Worm (Caenorhabditis elegans) whole organism, L4 larva: ENCODE results near the gene gst-15.
A peak's percentile ranks its signal among the peaks of the same experiment; 100 is the strongest.

Source experiments
- D1046.2 ChIP-seq: fragments of 200-800 bp; sonication (Bioruptor generic); IDR thresholded peaks from 2 replicates; pipeline ENCODE4 v1.3.6; 2022; ENCODE audit warnings: missing genetic modification characterization, missing compliant biosample characterization
- F44E2.7 ChIP-seq: fragments of 200-800 bp; sonication (Bioruptor generic); IDR thresholded peaks from 2 replicates; pipeline ENCODE4 v2.1.2; 2022; ENCODE audit warnings: missing genetic modification characterization, missing compliant biosample characterization
- F49E8.2 ChIP-seq: sonication (generic microtip); optimal IDR thresholded peaks from 2 replicates; lab custom pipeline; 2016; ENCODE audit warnings: missing compliant biosample characterization, mild to moderate bottlenecking, missing genetic modification characterization, borderline replicate concordance
- T26A8.4 ChIP-seq: fragments of 200-800 bp; sonication (Bioruptor generic); IDR thresholded peaks from 2 replicates; pipeline ENCODE4 v1.3.6; 2022; ENCODE audit warnings: missing genetic modification characterization, missing compliant biosample characterization
- Y105C5A.15 ChIP-seq: fragments of 200-800 bp; sonication (Bioruptor generic); IDR thresholded peaks from 2 replicates; pipeline ENCODE4 v1.3.6; 2022; ENCODE audit warnings: missing genetic modification characterization, missing compliant biosample characterization
- Y5F2A.4 ChIP-seq: fragments of 200-800 bp; sonication (Bioruptor generic); optimal IDR thresholded peaks from 2 replicates; lab custom pipeline; 2018; ENCODE audit warnings: mild to moderate bottlenecking, missing genetic modification characterization, missing compliant biosample characterization
- aly-2 ChIP-seq: sonication (generic microtip); optimal IDR thresholded peaks from 2 replicates; lab custom pipeline; 2018; ENCODE audit warnings: missing biosample characterization, missing genetic modification characterization
- ama-1 ChIP-seq: fragments of 150-350 bp; optimal IDR thresholded peaks from 2 replicates; lab custom pipeline; 2014; ENCODE audit warnings: inconsistent platforms, mixed read lengths
- arid-1 ChIP-seq: fragments of 200-800 bp; sonication (Bioruptor generic); conservative IDR thresholded peaks from 2 replicates; pipeline ENCODE4 v1.3.6; 2022; ENCODE audit warnings: missing genetic modification reagents, missing genetic modification characterization, missing compliant biosample characterization
- attf-4 ChIP-seq: sonication (generic microtip); optimal IDR thresholded peaks from 3 replicates; lab custom pipeline; 2017; ENCODE audit warnings: missing biosample characterization, missing genetic modification characterization
- ceh-20 ChIP-seq: fragments of 200-800 bp; sonication (Bioruptor generic); IDR thresholded peaks from 2 replicates; pipeline ENCODE4 v1.3.6; 2022; ENCODE audit warnings: missing genetic modification reagents, missing genetic modification characterization, missing compliant biosample characterization
- ceh-28 ChIP-seq: fragments of 150-350 bp; optimal IDR thresholded peaks from 2 replicates; lab custom pipeline; 2014; ENCODE audit warnings: missing biosample characterization, missing genetic modification reagents, missing genetic modification characterization
- ceh-44 ChIP-seq: fragments of 200-800 bp; sonication (Bioruptor generic); IDR thresholded peaks from 2 replicates; pipeline ENCODE4 v1.3.6; 2022; ENCODE audit warnings: missing genetic modification reagents, missing genetic modification characterization, missing compliant biosample characterization
- ceh-82 ChIP-seq: sonication (generic microtip); optimal IDR thresholded peaks from 2 replicates; lab custom pipeline; 2017; ENCODE audit warnings: missing biosample characterization, missing genetic modification characterization
- cey-2 ChIP-seq: sonication (generic microtip); optimal IDR thresholded peaks from 3 replicates; lab custom pipeline; 2017; ENCODE audit warnings: missing genetic modification characterization, mild to moderate bottlenecking, missing compliant biosample characterization, antibody characterized with exemption, borderline replicate concordance; ENCODE audit not compliant: insufficient read depth
- daf-12 ChIP-seq: fragments of 150-350 bp; optimal IDR thresholded peaks from 2 replicates; lab custom pipeline; 2014; ENCODE audit warnings: missing biosample characterization, missing genetic modification reagents, missing genetic modification characterization
- daf-16 ChIP-seq, 3 experiments: sonication (generic microtip); optimal IDR thresholded peaks; 2 replicates each; lab custom pipeline; 2016 to 2017; ENCODE audit warnings: missing genetic modification characterization in 3 of 3, missing genetic modification reagents in 3 of 3, mild to moderate bottlenecking in 2 of 3, missing compliant biosample characterization in 2 of 3, missing biosample characterization in 1 of 3, moderate library complexity in 1 of 3
- dmd-8 ChIP-seq: fragments of 200-800 bp; sonication (Bioruptor generic); IDR thresholded peaks from 2 replicates; pipeline ENCODE4 v1.3.6; 2022; ENCODE audit warnings: missing genetic modification characterization, missing compliant biosample characterization
- dpl-1 ChIP-seq: fragments of 150-350 bp; optimal IDR thresholded peaks from 2 replicates; lab custom pipeline; 2014; ENCODE audit warnings: missing biosample characterization, missing genetic modification reagents, missing genetic modification characterization
- dve-1 ChIP-seq: sonication (generic microtip); optimal IDR thresholded peaks from 2 replicates; lab custom pipeline; 2017; ENCODE audit warnings: antibody characterized with exemption, mild to moderate bottlenecking, missing genetic modification characterization, missing compliant biosample characterization; ENCODE audit not compliant: insufficient read depth
- egl-43 ChIP-seq: fragments of 200-800 bp; sonication (Bioruptor generic); IDR thresholded peaks from 2 replicates; pipeline ENCODE4 v1.3.6; 2022; ENCODE audit warnings: missing genetic modification reagents, missing genetic modification characterization, missing compliant biosample characterization
- fkh-10 ChIP-seq: fragments of 150-350 bp; optimal IDR thresholded peaks from 2 replicates; lab custom pipeline; 2014; ENCODE audit warnings: missing biosample characterization, missing genetic modification reagents, missing genetic modification characterization
- gei-8 ChIP-seq: fragments of 200-800 bp; sonication (Bioruptor generic); optimal IDR thresholded peaks from 2 replicates; lab custom pipeline; 2018; ENCODE audit warnings: mild to moderate bottlenecking, missing genetic modification characterization, missing compliant biosample characterization
- hlh-30 ChIP-seq: sonication (generic microtip); optimal IDR thresholded peaks from 2 replicates; lab custom pipeline; 2017; ENCODE audit warnings: antibody characterized with exemption, mild to moderate bottlenecking, missing genetic modification characterization, missing compliant biosample characterization; ENCODE audit not compliant: insufficient read depth
- jun-1 ChIP-seq: fragments of 150-350 bp; optimal IDR thresholded peaks from 2 replicates; lab custom pipeline; 2014; ENCODE audit warnings: missing biosample characterization, missing genetic modification reagents, missing genetic modification characterization
- lin-15B ChIP-seq: fragments of 150-350 bp; sonication (generic microtip); optimal IDR thresholded peaks from 3 replicates; lab custom pipeline; 2014; ENCODE audit warnings: missing biosample characterization, missing genetic modification characterization
- lin-29 ChIP-seq: fragments of 200-800 bp; sonication (Bioruptor generic); IDR thresholded peaks from 2 replicates; pipeline ENCODE4 v1.3.6; 2022; ENCODE audit warnings: missing genetic modification reagents, missing genetic modification characterization, missing compliant biosample characterization
- madf-5 ChIP-seq, 2 experiments: fragments of 200-800 bp; sonication (Bioruptor generic); IDR thresholded peaks; 2 replicates each; pipeline ENCODE4 v1.3.6; 2022; ENCODE audit warnings: missing compliant biosample characterization in 2 of 2, missing genetic modification characterization in 2 of 2
- mdt-29 ChIP-seq: fragments of 200-800 bp; sonication (Bioruptor generic); IDR thresholded peaks from 2 replicates; pipeline ENCODE4 v1.3.6; 2022; ENCODE audit warnings: missing genetic modification reagents, missing genetic modification characterization, missing compliant biosample characterization
- mxl-2 ChIP-seq: fragments of 200-800 bp; sonication (Bioruptor generic); conservative IDR thresholded peaks from 2 replicates; pipeline ENCODE4 v1.3.6; 2022; ENCODE audit warnings: missing genetic modification reagents, missing genetic modification characterization, missing compliant biosample characterization
- nhr-10 ChIP-seq: fragments of 150-350 bp; optimal IDR thresholded peaks from 2 replicates; lab custom pipeline; 2014; ENCODE audit warnings: missing biosample characterization, missing genetic modification characterization
- nhr-237 ChIP-seq: sonication (generic microtip); optimal IDR thresholded peaks from 2 replicates; lab custom pipeline; 2017; ENCODE audit warnings: missing biosample characterization, missing genetic modification characterization
- nhr-28 ChIP-seq: fragments of 150-350 bp; optimal IDR thresholded peaks from 2 replicates; lab custom pipeline; 2014; ENCODE audit warnings: missing biosample characterization, missing genetic modification characterization
- nhr-41 ChIP-seq: fragments of 200-800 bp; sonication (Bioruptor generic); IDR thresholded peaks from 2 replicates; pipeline ENCODE4 v1.3.6; 2022; ENCODE audit warnings: missing genetic modification reagents, missing genetic modification characterization, missing compliant biosample characterization
- nhr-42 ChIP-seq: fragments of 200-800 bp; sonication (Bioruptor generic); IDR thresholded peaks from 2 replicates; pipeline ENCODE4 v1.3.6; 2022; ENCODE audit warnings: missing genetic modification characterization, missing compliant biosample characterization
- php-3 ChIP-seq: fragments of 200-800 bp; sonication (Bioruptor generic); IDR thresholded peaks from 2 replicates; pipeline ENCODE4 v1.3.6; 2022; ENCODE audit warnings: missing genetic modification reagents, missing genetic modification characterization, missing compliant biosample characterization
- rbr-2 ChIP-seq: sonication (generic microtip); optimal IDR thresholded peaks from 2 replicates; lab custom pipeline; 2016; ENCODE audit warnings: missing genotype, missing genetic modification characterization, missing compliant biosample characterization
- saeg-2 ChIP-seq: fragments of 200-800 bp; sonication (Bioruptor generic); IDR thresholded peaks from 2 replicates; pipeline ENCODE4 v1.3.6; 2022; ENCODE audit warnings: missing genetic modification reagents, missing genetic modification characterization, missing compliant biosample characterization
- set-16 ChIP-seq: fragments of 200-800 bp; sonication (Bioruptor generic); IDR thresholded peaks from 2 replicates; pipeline ENCODE4 v1.3.6; 2022; ENCODE audit warnings: missing genetic modification reagents, missing genetic modification characterization, missing compliant biosample characterization
- skn-1 ChIP-seq: fragments of 150-350 bp; optimal IDR thresholded peaks from 2 replicates; lab custom pipeline; 2014; ENCODE audit warnings: missing biosample characterization, missing genetic modification characterization
- spr-1 ChIP-seq: sonication (generic microtip); optimal IDR thresholded peaks from 2 replicates; lab custom pipeline; 2016; ENCODE audit warnings: mild to moderate bottlenecking, missing genetic modification characterization, missing compliant biosample characterization
- spr-3 ChIP-seq: fragments of 200-800 bp; sonication (Bioruptor generic); optimal IDR thresholded peaks from 2 replicates; lab custom pipeline; 2018; ENCODE audit warnings: mild to moderate bottlenecking, missing genetic modification characterization, missing compliant biosample characterization
- tag-97 ChIP-seq: fragments of 200-800 bp; sonication (Bioruptor generic); IDR thresholded peaks from 2 replicates; pipeline ENCODE4 v1.3.6; 2022; ENCODE audit warnings: missing genetic modification characterization, missing compliant biosample characterization
- zag-1 ChIP-seq: fragments of 150-350 bp; optimal IDR thresholded peaks from 2 replicates; lab custom pipeline; 2014; ENCODE audit warnings: missing biosample characterization, missing genetic modification characterization
- zfp-2 ChIP-seq: sonication (generic microtip); optimal IDR thresholded peaks from 2 replicates; lab custom pipeline; 2016; ENCODE audit warnings: mild to moderate bottlenecking, missing genetic modification characterization, missing compliant biosample characterization

gst-15 gene

DNA sequence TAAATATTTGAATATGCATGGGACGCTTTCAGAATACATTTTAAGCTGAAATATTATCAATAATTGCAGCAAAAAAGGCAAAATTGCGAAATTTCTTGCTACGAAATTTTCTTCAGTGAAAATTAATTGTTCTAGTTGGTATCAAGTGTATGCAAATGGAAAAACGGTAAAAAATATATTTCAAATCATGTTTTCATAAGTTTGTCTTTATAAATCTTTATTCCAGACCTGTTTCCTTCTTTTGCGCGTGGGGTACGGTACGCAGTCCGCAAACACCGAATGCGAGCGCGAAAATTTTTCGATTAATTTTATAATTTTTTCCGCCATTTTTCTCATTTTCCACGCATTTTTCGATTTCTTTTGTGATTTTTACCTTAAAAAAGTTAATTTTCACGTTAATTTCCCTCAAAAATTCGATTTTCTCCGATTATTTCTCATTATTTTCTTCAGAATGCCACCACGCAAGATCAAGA lies 16.5 kb downstream of the gst-15 start, which contains the start of the genes fbxc-23 and csc-1 (continued):
- TF ChIP-seq ceh-28 (tag; lab: Kevin White, UChicago) (no peak), nhr-42 (GFP tag; lab: Robert Waterston, UW) (no peak), D1046.2 (GFP tag; lab: Robert Waterston, UW) (no peak), nhr-41 (no peak), ama-1 (no peak), egl-43 (no peak), nhr-28 (peak; percentile 22), zfp-2 (tag; lab: Kevin White, UChicago) (no peak), ceh-44 (GFP tag; lab: Robert Waterston, UW) (no peak), spr-3 (GFP tag; lab: Kevin White, UChicago) (no peak), madf-5 (GFP tag; IDR thresholded peaks at IDR 0.05; lab: Robert Waterston, UW) (no peak), Y105C5A.15 (GFP tag; lab: Robert Waterston, UW) (no peak), dpl-1 (GFP tag; lab: Kevin White, UChicago) (peak; percentile 90), mxl-2 (GFP tag; lab: Robert Waterston, UW) (no peak), ceh-20 (no peak), spr-1 (tag; lab: Kevin White, UChicago) (no peak), F49E8.2 (tag; lab: Kevin White, UChicago) (no peak), T26A8.4 (GFP tag; lab: Robert Waterston, UW) (no peak), daf-12 (tag; lab: Kevin White, UChicago) (no peak), saeg-2 (no peak), dve-1 (tag; lab: Kevin White, UChicago) (peak; percentile 37), gei-8 (GFP tag; lab: Kevin White, UChicago) (no peak), F44E2.7 (GFP tag; lab: Robert Waterston, UW) (no peak), nhr-237 (tag; lab: Kevin White, UChicago) (no peak), rbr-2 (tag; lab: Kevin White, UChicago) (peak; percentile 1), arid-1 (GFP tag; lab: Robert Waterston, UW) (no peak), lin-29 (GFP tag; lab: Robert Waterston, UW) (no peak), daf-16 (GFP tag; optimal IDR thresholded peaks at IDR 0.05; lab: Kevin White, UChicago) (no peak), daf-16 (tag; optimal IDR thresholded peaks at IDR 0.05; lab: Kevin White, UChicago) (peak; percentile 50), Y5F2A.4 (GFP tag; lab: Kevin White, UChicago) (no peak), lin-15B (tag; lab: Kevin White, UChicago) (no peak), php-3 (GFP tag; lab: Robert Waterston, UW) (no peak), nhr-10 (tag; lab: Kevin White, UChicago) (no peak), cey-2 (no peak), skn-1 (tag; lab: Kevin White, UChicago) (no peak), mdt-29 (GFP tag; lab: Robert Waterston, UW) (no peak), hlh-30 (tag; lab: Kevin White, UChicago) (peak; percentile 52), jun-1 (tag; lab: Kevin White, UChicago) (no peak), tag-97 (GFP tag; lab: Robert Waterston, UW) (no peak), zag-1 (no peak), set-16 (GFP tag; lab: Robert Waterston, UW) (no peak), aly-2 (tag; lab: Kevin White, UChicago) (no peak), ceh-82 (tag; lab: Kevin White, UChicago) (no peak), dmd-8 (no peak), attf-4 (tag; lab: Kevin White, UChicago) (no peak), fkh-10 (peak; percentile 20)
